Worm (Caenorhabditis elegans) whole organism, mixed stage, embryonic: ENCODE data around the gene C28H8.8.

ENCODE experiments used
- flh-1 ChIP-seq: fragments of 200-800 bp; sonication (Bioruptor generic); optimal IDR thresholded peaks from 2 replicates; lab custom pipeline; 2018; ENCODE audit warnings: mild to moderate bottlenecking, missing genetic modification characterization, moderate library complexity, missing compliant biosample characterization
- nhr-76 ChIP-seq: sonication (generic microtip); optimal IDR thresholded peaks from 2 replicates; lab custom pipeline; 2017; ENCODE audit warnings: missing biosample characterization, missing genetic modification characterization
- snpc-4 ChIP-seq: fragments of 150-350 bp; optimal IDR thresholded peaks from 2 replicates; lab custom pipeline; 2014; ENCODE audit warnings: missing biosample characterization, missing genetic modification characterization
- sptf-1 ChIP-seq: sonication (generic microtip); optimal IDR thresholded peaks from 2 replicates; lab custom pipeline; 2017; ENCODE audit warnings: mild to moderate bottlenecking, missing genetic modification characterization, moderate library complexity, missing compliant biosample characterization
- unc-62 ChIP-seq: fragments of 150-350 bp; optimal IDR thresholded peaks from 2 replicates; lab custom pipeline; 2014; ENCODE audit warnings: missing biosample characterization, missing genetic modification reagents, missing genetic modification characterization

DNA sequence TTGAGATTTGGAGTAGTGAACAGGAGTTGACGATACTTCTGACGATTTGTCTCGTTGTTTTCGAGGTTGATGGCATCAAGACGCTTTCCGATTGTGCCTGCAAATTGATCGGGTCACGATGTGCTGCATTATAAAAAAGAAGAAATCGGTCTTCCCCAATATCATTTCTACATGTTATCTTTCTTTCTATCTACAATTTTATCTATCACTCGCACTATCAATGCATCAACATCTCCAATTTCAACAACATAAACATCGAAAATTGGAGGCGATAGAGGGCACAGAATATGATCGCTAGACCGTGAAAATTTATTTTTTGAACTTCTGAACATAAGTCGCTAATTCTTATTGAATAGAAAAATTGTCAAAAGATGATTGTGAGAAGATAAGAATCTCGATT lies 12.9 kb downstream of the C28H8.8 start:
- TF ChIP-seq sptf-1 (tag; lab: Kevin White, UChicago): no peak
- no peak for TF ChIP-seq unc-62 (GFP tag; lab: Kevin White, UChicago)
- no peak for TF ChIP-seq flh-1 (GFP tag; lab: Kevin White, UChicago)
- TF ChIP-seq nhr-76 (tag; lab: Kevin White, UChicago): no peak
- no peak for TF ChIP-seq snpc-4 (tag; lab: Kevin White, UChicago)
